Fruit fly (Drosophila melanogaster): ENCODE results near the gene Dhc16F.

- no peak for TF ChIP-seq kay (GFP tag; ENCODE audit: borderline replicate concordance)
- TF ChIP-seq CG33017 (tag; optimal IDR thresholded peaks at IDR 0.05), result no peak
These were observed 1.0 kb upstream of the Dhc16F start, which contains the start of gene Sh for dm6 chrX:18063144-18063772.

Data from whole organism, adult.